Worm (Caenorhabditis elegans): Measurements from ENCODE around the gene clec-223.

- TF ChIP-seq ceh-32 (tag; optimal IDR thresholded peaks at IDR 0.05; ENCODE audit: poor library complexity) (no peak), nhr-77 (tag; optimal IDR thresholded peaks at IDR 0.05) (no peak), daf-16 (GFP tag; optimal IDR thresholded peaks at IDR 0.05) (no peak), daf-16 (tag; optimal IDR thresholded peaks at IDR 0.05) (no peak), F49E8.2 (tag; optimal IDR thresholded peaks at IDR 0.05; ENCODE audit: borderline replicate concordance) (no peak), set-16 (GFP tag; IDR thresholded peaks at IDR 0.05) (no peak)
Measured at ce11 chrV:11234350-11234749, 38.6 kb upstream of the clec-223 start, which contains the start of gene T19B10.5.
